Worm (Caenorhabditis elegans) whole organism, mixed stage, embryonic: Measurements from ENCODE around the gene cct-1.

Experiments used
- M03D4.4 ChIP-seq: sonication (generic microtip); optimal IDR thresholded peaks from 2 replicates; lab custom pipeline; 2017; ENCODE audit warnings: mild to moderate bottlenecking, missing genetic modification characterization, missing compliant biosample characterization
- bed-3 ChIP-seq: fragments of 200-800 bp; sonication (Bioruptor generic); optimal IDR thresholded peaks from 3 replicates; lab custom pipeline; 2018; ENCODE audit warnings: mild to moderate bottlenecking, missing genetic modification characterization, moderate library complexity, missing compliant biosample characterization
- blmp-1 ChIP-seq: fragments of 150-350 bp; optimal IDR thresholded peaks from 2 replicates; lab custom pipeline; 2014; ENCODE audit warnings: missing biosample characterization, missing genetic modification characterization
- ceh-39 ChIP-seq: fragments of 150-350 bp; optimal IDR thresholded peaks from 2 replicates; lab custom pipeline; 2014; ENCODE audit warnings: missing biosample characterization, missing genetic modification characterization
- ceh-43 ChIP-seq: fragments of 200-800 bp; sonication (Bioruptor generic); optimal IDR thresholded peaks from 2 replicates; lab custom pipeline; 2018; ENCODE audit warnings: mild to moderate bottlenecking, missing genetic modification characterization, moderate library complexity, missing compliant biosample characterization
- ces-1 ChIP-seq: fragments of 150-350 bp; optimal IDR thresholded peaks from 2 replicates; lab custom pipeline; 2014; ENCODE audit warnings: missing biosample characterization, missing genetic modification reagents, missing genetic modification characterization
- drap-1 ChIP-seq: fragments of 200-800 bp; sonication (Bioruptor generic); optimal IDR thresholded peaks from 3 replicates; lab custom pipeline; 2018; ENCODE audit warnings: mild to moderate bottlenecking, missing genetic modification characterization, missing compliant biosample characterization
- elt-1 ChIP-seq: sonication (generic microtip); optimal IDR thresholded peaks from 2 replicates; lab custom pipeline; 2017; ENCODE audit warnings: missing genetic modification characterization, mild to moderate bottlenecking, missing compliant biosample characterization, antibody characterized with exemption, moderate library complexity, borderline replicate concordance; ENCODE audit not compliant: insufficient read depth
- elt-3 ChIP-seq: fragments of 150-350 bp; optimal IDR thresholded peaks from 2 replicates; lab custom pipeline; 2014; ENCODE audit warnings: missing biosample characterization, missing genetic modification characterization
- flh-1 ChIP-seq: fragments of 200-800 bp; sonication (Bioruptor generic); optimal IDR thresholded peaks from 2 replicates; lab custom pipeline; 2018; ENCODE audit warnings: mild to moderate bottlenecking, missing genetic modification characterization, moderate library complexity, missing compliant biosample characterization
- ham-2 ChIP-seq: fragments of 200-800 bp; sonication (Bioruptor generic); optimal IDR thresholded peaks from 2 replicates; lab custom pipeline; 2018; ENCODE audit warnings: mild to moderate bottlenecking, missing genetic modification characterization, missing compliant biosample characterization
- hlh-1 ChIP-seq: fragments of 150-350 bp; optimal IDR thresholded peaks from 2 replicates; lab custom pipeline; 2014; ENCODE audit warnings: missing biosample characterization, missing genetic modification reagents, missing genetic modification characterization
- lin-13 ChIP-seq: fragments of 150-350 bp; optimal IDR thresholded peaks from 2 replicates; lab custom pipeline; 2014; ENCODE audit warnings: missing biosample characterization, missing genetic modification characterization
- lin-32 ChIP-seq: fragments of 200-800 bp; sonication (Bioruptor generic); optimal IDR thresholded peaks from 2 replicates; lab custom pipeline; 2018; ENCODE audit warnings: mild to moderate bottlenecking, missing genetic modification characterization, missing compliant biosample characterization
- lsy-2 ChIP-seq: fragments of 150-350 bp; optimal IDR thresholded peaks from 2 replicates; lab custom pipeline; 2014; ENCODE audit warnings: missing biosample characterization, missing genetic modification characterization
- mab-5 ChIP-seq: fragments of 150-350 bp; optimal IDR thresholded peaks from 2 replicates; lab custom pipeline; 2014; ENCODE audit warnings: missing biosample characterization, missing genetic modification characterization
- mep-1 ChIP-seq: fragments of 150-350 bp; optimal IDR thresholded peaks from 2 replicates; lab custom pipeline; 2017; ENCODE audit warnings: missing biosample characterization, missing genetic modification reagents, missing genetic modification characterization, inconsistent platforms
- mls-2 ChIP-seq: sonication (generic microtip); optimal IDR thresholded peaks from 2 replicates; lab custom pipeline; 2016; ENCODE audit warnings: mild to moderate bottlenecking, missing genetic modification characterization, moderate library complexity, missing compliant biosample characterization
- nhr-2 ChIP-seq: fragments of 150-350 bp; optimal IDR thresholded peaks from 2 replicates; lab custom pipeline; 2014; ENCODE audit warnings: missing biosample characterization, missing genetic modification characterization
- nhr-237 ChIP-seq: fragments of 150-350 bp; optimal IDR thresholded peaks from 2 replicates; lab custom pipeline; 2014; ENCODE audit warnings: missing biosample characterization, missing genetic modification characterization
- nhr-28 ChIP-seq: fragments of 150-350 bp; optimal IDR thresholded peaks from 2 replicates; lab custom pipeline; 2014; ENCODE audit warnings: missing biosample characterization, missing genetic modification characterization
- nhr-76 ChIP-seq: sonication (generic microtip); optimal IDR thresholded peaks from 2 replicates; lab custom pipeline; 2017; ENCODE audit warnings: missing biosample characterization, missing genetic modification characterization
- pha-4 ChIP-seq: fragments of 150-350 bp; optimal IDR thresholded peaks from 2 replicates; lab custom pipeline; 2018; ENCODE audit warnings: missing biosample characterization, missing genetic modification reagents, missing genetic modification characterization
- snpc-4 ChIP-seq: fragments of 150-350 bp; optimal IDR thresholded peaks from 2 replicates; lab custom pipeline; 2014; ENCODE audit warnings: missing biosample characterization, missing genetic modification characterization
- sptf-1 ChIP-seq: sonication (generic microtip); optimal IDR thresholded peaks from 2 replicates; lab custom pipeline; 2017; ENCODE audit warnings: mild to moderate bottlenecking, missing genetic modification characterization, moderate library complexity, missing compliant biosample characterization
- tbx-8 ChIP-seq: fragments of 200-800 bp; sonication (Bioruptor generic); optimal IDR thresholded peaks from 2 replicates; lab custom pipeline; 2018; ENCODE audit warnings: mild to moderate bottlenecking, missing genetic modification characterization, moderate library complexity, missing compliant biosample characterization
- unc-120 ChIP-seq: sonication (generic microtip); optimal IDR thresholded peaks from 2 replicates; lab custom pipeline; 2017; ENCODE audit warnings: missing genetic modification characterization, missing compliant biosample characterization; ENCODE audit not compliant: poor library complexity, severe bottlenecking
- unc-39 ChIP-seq: fragments of 150-350 bp; optimal IDR thresholded peaks from 2 replicates; lab custom pipeline; 2014; ENCODE audit warnings: missing biosample characterization, missing genetic modification characterization
- unc-62 ChIP-seq: fragments of 150-350 bp; optimal IDR thresholded peaks from 2 replicates; lab custom pipeline; 2014; ENCODE audit warnings: missing biosample characterization, missing genetic modification reagents, missing genetic modification characterization
- ztf-11 ChIP-seq: fragments of 150-350 bp; optimal IDR thresholded peaks from 2 replicates; lab custom pipeline; 2014; ENCODE audit warnings: missing biosample characterization, missing genetic modification characterization

The cct-1 gene

DNA sequence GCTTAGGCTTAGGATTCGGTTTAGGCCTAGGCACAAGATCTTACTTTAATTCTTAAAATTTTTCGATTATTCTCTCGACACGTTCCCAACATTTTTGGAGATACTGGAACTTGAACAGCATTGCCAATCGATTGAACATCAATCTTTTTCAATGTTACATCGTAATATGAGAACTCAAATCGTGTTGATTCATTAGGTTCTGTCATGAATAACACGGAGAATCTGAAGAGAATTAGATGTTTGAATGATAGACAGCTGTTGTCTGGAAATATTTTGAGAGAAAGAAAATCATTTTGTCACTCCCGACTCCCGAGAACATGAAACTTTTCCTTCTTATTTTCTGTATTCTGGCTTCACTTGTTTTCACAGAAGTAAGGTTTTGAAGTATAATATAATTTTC is 16.0 kb upstream of the cct-1 start, which contains the start of gene T05C12.15:
Gene T05C12.15, plus strand, starts transcription at position 301 of the 400 bp plus-strand sequence.
- TF ChIP-seq mep-1: no peak
- TF ChIP-seq mls-2 (tag; lab: Kevin White, UChicago): no peak
- TF ChIP-seq unc-120: no peak

DNA sequence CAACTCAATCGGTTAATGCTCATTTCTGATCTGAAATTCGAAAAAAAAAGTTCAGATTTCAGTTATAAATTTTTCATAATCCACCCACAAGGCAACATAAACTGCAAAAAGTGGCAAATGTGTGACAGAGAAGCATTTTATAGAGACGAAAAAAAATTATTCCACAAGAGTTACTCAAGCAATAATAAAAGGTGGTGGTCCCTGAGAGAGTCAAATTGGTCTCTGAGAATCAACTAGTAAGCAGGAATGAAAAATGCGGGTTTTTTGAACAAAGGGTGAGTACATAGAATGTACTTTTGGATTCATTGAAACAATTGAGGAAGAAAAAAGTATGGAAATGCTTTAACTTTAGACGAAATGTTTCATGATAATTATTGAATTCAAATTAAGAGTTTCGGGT is 14.9 kb upstream of the cct-1 start, which contains the start of gene T05C12.11:
Gene T05C12.11, minus strand, starts transcription at position 101 of the 400 bp plus-strand sequence.
- no peak for TF ChIP-seq elt-3 (tag; lab: Kevin White, UChicago)

DNA sequence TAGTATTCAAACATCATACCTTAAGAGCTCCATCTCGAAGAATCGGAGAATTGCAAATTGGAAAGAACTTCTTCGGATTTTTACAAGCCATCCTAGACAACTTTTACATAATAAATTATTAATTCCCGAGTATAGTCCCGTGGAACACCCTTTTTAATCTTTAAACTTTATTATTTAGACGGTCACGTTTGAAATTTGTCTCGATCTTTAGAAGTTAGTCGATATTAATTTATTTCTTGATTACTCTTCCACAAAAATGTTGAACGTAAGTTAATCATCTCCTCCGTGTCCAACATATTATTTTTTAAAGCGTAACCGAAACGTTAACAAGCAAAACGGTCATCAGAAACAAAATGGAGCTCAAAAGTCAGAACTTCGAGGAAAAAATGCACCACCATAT is 11.8 kb upstream of the cct-1 start, which contains the start of the genes decr-1.3 and T05C12.1:
Gene decr-1.3, minus strand, starts transcription at position 101 of the 400 bp plus-strand sequence.
Gene T05C12.1, plus strand, starts transcription at position 232 of the 400 bp plus-strand sequence.
- TF ChIP-seq ham-2 (GFP tag; lab: Kevin White, UChicago) (no peak), lin-13 (tag; lab: Kevin White, UChicago) (no peak), nhr-2 (tag; lab: Kevin White, UChicago) (no peak), nhr-237 (no peak), ces-1 (GFP tag; lab: Kevin White, UChicago) (no peak), mls-2 (tag; lab: Kevin White, UChicago) (no peak), unc-62 (no peak), elt-3 (tag; lab: Kevin White, UChicago) (no peak), nhr-28 (tag; lab: Kevin White, UChicago) (no peak), pha-4 (no peak), lsy-2 (no peak), lin-32 (GFP tag; lab: Kevin White, UChicago) (no peak), unc-120 (no peak)

DNA sequence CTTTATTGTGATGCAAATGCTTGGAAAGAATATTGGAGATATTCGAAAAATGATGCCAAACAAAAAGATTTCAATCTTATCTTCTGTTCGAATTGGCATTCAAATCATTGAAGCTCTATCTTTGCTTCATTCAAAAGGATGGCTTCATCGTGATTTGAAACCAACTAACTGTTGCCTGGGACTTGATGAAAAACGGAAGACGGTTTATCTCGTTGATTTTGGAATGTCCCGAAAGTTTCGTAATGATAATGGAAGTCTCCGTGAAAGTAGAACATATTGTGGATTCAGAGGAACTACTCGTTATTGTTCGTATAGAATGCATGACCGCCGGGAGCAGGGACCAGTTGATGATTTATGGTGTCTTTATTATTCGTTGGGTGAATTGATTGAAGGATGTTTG is 11.1 kb upstream of the cct-1 start:
- TF ChIP-seq lin-32 (GFP tag; lab: Kevin White, UChicago): no peak
- no peak for TF ChIP-seq nhr-237
- TF ChIP-seq hlh-1 (tag; lab: Kevin White, UChicago): no peak
- no peak for TF ChIP-seq unc-39
- no peak for TF ChIP-seq lin-13 (tag; lab: Kevin White, UChicago)

DNA sequence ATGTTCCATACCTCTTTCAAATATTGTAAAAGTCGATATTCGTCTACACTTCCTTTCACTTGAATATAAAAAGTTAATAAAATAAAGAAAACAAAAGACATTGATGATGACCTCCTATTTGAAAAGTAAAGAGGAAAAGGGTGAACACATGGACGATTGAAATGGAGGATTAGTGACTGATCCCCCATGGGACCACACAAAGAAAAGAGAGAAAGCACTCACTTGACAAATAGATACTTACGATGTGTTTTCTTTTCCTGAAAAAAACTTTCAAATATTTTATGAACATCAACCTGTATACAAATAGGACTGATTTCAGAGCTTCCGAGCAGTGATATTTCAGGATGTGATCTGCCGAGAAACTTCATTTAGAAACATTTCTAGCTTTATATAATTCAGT is 8.1 kb upstream of the cct-1 start, which contains the start of gene acr-14:
Gene acr-14, minus strand, starts transcription at position 101 of the 400 bp plus-strand sequence.
- TF ChIP-seq unc-120 (no peak), sptf-1 (tag; lab: Kevin White, UChicago) (no peak), tbx-8 (GFP tag; lab: Kevin White, UChicago) (no peak)

DNA sequence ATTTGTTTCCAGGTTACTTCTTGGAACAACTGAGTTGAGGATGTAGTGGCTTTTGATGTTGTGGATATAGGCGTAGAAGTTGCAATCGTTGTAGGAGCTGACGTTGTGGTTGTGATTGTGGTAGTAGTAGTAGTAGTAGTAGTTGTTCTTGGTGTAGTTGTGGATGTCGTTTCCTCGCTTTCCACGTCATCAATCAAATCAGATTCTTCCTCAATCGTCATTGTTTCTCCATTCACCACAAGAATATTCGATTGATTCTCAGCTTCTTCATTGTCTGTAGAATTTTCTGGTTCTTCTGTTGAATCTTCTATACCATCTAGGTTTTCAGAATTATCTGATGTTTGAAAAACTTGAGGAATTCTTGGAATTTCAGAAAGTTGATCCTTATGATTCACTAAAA is 6.6 kb upstream of the cct-1 start:
- TF ChIP-seq tbx-8 (GFP tag; lab: Kevin White, UChicago): no peak
- TF ChIP-seq blmp-1 (tag; lab: Kevin White, UChicago): no peak
- TF ChIP-seq elt-1 (tag; lab: Kevin White, UChicago): no peak
- no peak for TF ChIP-seq nhr-76 (tag; lab: Kevin White, UChicago)
- no peak for TF ChIP-seq mls-2 (tag; lab: Kevin White, UChicago)
- no peak for TF ChIP-seq snpc-4 (tag; lab: Kevin White, UChicago)
- TF ChIP-seq lsy-2: no peak
- no peak for TF ChIP-seq mep-1
- TF ChIP-seq nhr-2 (tag; lab: Kevin White, UChicago): no peak
- no peak for TF ChIP-seq unc-120
- no peak for TF ChIP-seq mab-5 (tag; lab: Kevin White, UChicago)
- TF ChIP-seq ceh-39: no peak
- no peak for TF ChIP-seq ztf-11
- TF ChIP-seq hlh-1 (tag; lab: Kevin White, UChicago): no peak
- no peak for TF ChIP-seq drap-1 (GFP tag; lab: Kevin White, UChicago)
- TF ChIP-seq ceh-43: no peak
- no peak for TF ChIP-seq flh-1 (GFP tag; lab: Kevin White, UChicago)
- TF ChIP-seq M03D4.4 (tag; lab: Kevin White, UChicago): no peak
- no peak for TF ChIP-seq unc-62
- no peak for TF ChIP-seq nhr-28 (tag; lab: Kevin White, UChicago)

DNA sequence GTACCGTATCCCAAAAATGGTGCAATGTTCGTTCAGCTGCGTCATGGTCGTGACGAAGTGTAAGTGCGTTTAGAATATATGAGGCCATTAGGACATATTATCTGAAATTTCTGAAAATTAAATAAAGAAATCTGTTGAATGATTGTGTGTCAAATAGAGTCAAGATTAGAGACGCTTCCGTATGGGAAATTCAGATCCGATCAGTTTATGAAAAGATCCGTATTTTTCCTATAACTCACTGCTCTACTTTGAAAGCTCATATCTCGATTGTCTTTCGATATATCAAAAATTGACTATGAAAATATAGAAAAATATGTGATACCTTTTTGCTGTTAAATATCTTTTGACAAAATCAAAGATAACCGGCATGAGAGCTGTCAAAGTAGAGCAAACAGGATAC is 5.0 kb upstream of the cct-1 start, which contains the start of gene T05C12.4:
Gene T05C12.4, minus strand, starts transcription at position 101 of the 400 bp plus-strand sequence.
- no peak for TF ChIP-seq M03D4.4 (tag; lab: Kevin White, UChicago)
- no peak for TF ChIP-seq snpc-4 (tag; lab: Kevin White, UChicago)
- TF ChIP-seq ztf-11: no peak
- TF ChIP-seq bed-3 (GFP tag; lab: Kevin White, UChicago): no peak
- no peak for TF ChIP-seq nhr-28 (tag; lab: Kevin White, UChicago)
- no peak for TF ChIP-seq nhr-237
- no peak for TF ChIP-seq sptf-1 (tag; lab: Kevin White, UChicago)
- no peak for TF ChIP-seq tbx-8 (GFP tag; lab: Kevin White, UChicago)
- TF ChIP-seq unc-120: no peak
